Worm (Caenorhabditis elegans) whole organism, mixed stage, embryonic: ENCODE data around the gene Y116A8C.23.

Experiments used
- M03D4.4 ChIP-seq: sonication (generic microtip); optimal IDR thresholded peaks from 2 replicates; lab custom pipeline; 2017; ENCODE audit warnings: mild to moderate bottlenecking, missing genetic modification characterization, missing compliant biosample characterization
- bed-3 ChIP-seq: fragments of 200-800 bp; sonication (Bioruptor generic); optimal IDR thresholded peaks from 3 replicates; lab custom pipeline; 2018; ENCODE audit warnings: mild to moderate bottlenecking, missing genetic modification characterization, moderate library complexity, missing compliant biosample characterization
- blmp-1 ChIP-seq: fragments of 150-350 bp; optimal IDR thresholded peaks from 2 replicates; lab custom pipeline; 2014; ENCODE audit warnings: missing biosample characterization, missing genetic modification characterization
- ceh-39 ChIP-seq: fragments of 150-350 bp; optimal IDR thresholded peaks from 2 replicates; lab custom pipeline; 2014; ENCODE audit warnings: missing biosample characterization, missing genetic modification characterization
- ceh-43 ChIP-seq: fragments of 200-800 bp; sonication (Bioruptor generic); optimal IDR thresholded peaks from 2 replicates; lab custom pipeline; 2018; ENCODE audit warnings: mild to moderate bottlenecking, missing genetic modification characterization, moderate library complexity, missing compliant biosample characterization
- ceh-83 ChIP-seq: fragments of 200-800 bp; sonication (Bioruptor generic); optimal IDR thresholded peaks from 2 replicates; lab custom pipeline; 2018; ENCODE audit warnings: mild to moderate bottlenecking, missing genetic modification characterization, missing compliant biosample characterization
- ces-1 ChIP-seq: fragments of 150-350 bp; optimal IDR thresholded peaks from 2 replicates; lab custom pipeline; 2014; ENCODE audit warnings: missing biosample characterization, missing genetic modification reagents, missing genetic modification characterization
- cnd-1 ChIP-seq: fragments of 200-800 bp; sonication (Bioruptor generic); optimal IDR thresholded peaks from 2 replicates; lab custom pipeline; 2018; ENCODE audit warnings: mild to moderate bottlenecking, missing genetic modification characterization, missing compliant biosample characterization
- drap-1 ChIP-seq: fragments of 200-800 bp; sonication (Bioruptor generic); optimal IDR thresholded peaks from 3 replicates; lab custom pipeline; 2018; ENCODE audit warnings: mild to moderate bottlenecking, missing genetic modification characterization, missing compliant biosample characterization
- elt-1 ChIP-seq: sonication (generic microtip); optimal IDR thresholded peaks from 2 replicates; lab custom pipeline; 2017; ENCODE audit warnings: missing genetic modification characterization, mild to moderate bottlenecking, missing compliant biosample characterization, antibody characterized with exemption, moderate library complexity, borderline replicate concordance; ENCODE audit not compliant: insufficient read depth
- elt-3 ChIP-seq: fragments of 150-350 bp; optimal IDR thresholded peaks from 2 replicates; lab custom pipeline; 2014; ENCODE audit warnings: missing biosample characterization, missing genetic modification characterization
- flh-1 ChIP-seq: fragments of 200-800 bp; sonication (Bioruptor generic); optimal IDR thresholded peaks from 2 replicates; lab custom pipeline; 2018; ENCODE audit warnings: mild to moderate bottlenecking, missing genetic modification characterization, moderate library complexity, missing compliant biosample characterization
- ham-2 ChIP-seq: fragments of 200-800 bp; sonication (Bioruptor generic); optimal IDR thresholded peaks from 2 replicates; lab custom pipeline; 2018; ENCODE audit warnings: mild to moderate bottlenecking, missing genetic modification characterization, missing compliant biosample characterization
- hlh-1 ChIP-seq: fragments of 150-350 bp; optimal IDR thresholded peaks from 2 replicates; lab custom pipeline; 2014; ENCODE audit warnings: missing biosample characterization, missing genetic modification reagents, missing genetic modification characterization
- lin-13 ChIP-seq: fragments of 150-350 bp; optimal IDR thresholded peaks from 2 replicates; lab custom pipeline; 2014; ENCODE audit warnings: missing biosample characterization, missing genetic modification characterization
- lin-32 ChIP-seq: fragments of 200-800 bp; sonication (Bioruptor generic); optimal IDR thresholded peaks from 2 replicates; lab custom pipeline; 2018; ENCODE audit warnings: mild to moderate bottlenecking, missing genetic modification characterization, missing compliant biosample characterization
- lsy-2 ChIP-seq: fragments of 150-350 bp; optimal IDR thresholded peaks from 2 replicates; lab custom pipeline; 2014; ENCODE audit warnings: missing biosample characterization, missing genetic modification characterization
- mab-5 ChIP-seq: fragments of 150-350 bp; optimal IDR thresholded peaks from 2 replicates; lab custom pipeline; 2014; ENCODE audit warnings: missing biosample characterization, missing genetic modification characterization
- mep-1 ChIP-seq: fragments of 150-350 bp; optimal IDR thresholded peaks from 2 replicates; lab custom pipeline; 2017; ENCODE audit warnings: missing biosample characterization, missing genetic modification reagents, missing genetic modification characterization, inconsistent platforms
- mls-2 ChIP-seq: sonication (generic microtip); optimal IDR thresholded peaks from 2 replicates; lab custom pipeline; 2016; ENCODE audit warnings: mild to moderate bottlenecking, missing genetic modification characterization, moderate library complexity, missing compliant biosample characterization
- nhr-12 ChIP-seq: fragments of 150-350 bp; optimal IDR thresholded peaks from 2 replicates; lab custom pipeline; 2014; ENCODE audit warnings: missing biosample characterization, missing genetic modification characterization
- nhr-2 ChIP-seq: fragments of 150-350 bp; optimal IDR thresholded peaks from 2 replicates; lab custom pipeline; 2014; ENCODE audit warnings: missing biosample characterization, missing genetic modification characterization
- nhr-237 ChIP-seq: fragments of 150-350 bp; optimal IDR thresholded peaks from 2 replicates; lab custom pipeline; 2014; ENCODE audit warnings: missing biosample characterization, missing genetic modification characterization
- nhr-28 ChIP-seq: fragments of 150-350 bp; optimal IDR thresholded peaks from 2 replicates; lab custom pipeline; 2014; ENCODE audit warnings: missing biosample characterization, missing genetic modification characterization
- nhr-76 ChIP-seq: sonication (generic microtip); optimal IDR thresholded peaks from 2 replicates; lab custom pipeline; 2017; ENCODE audit warnings: missing biosample characterization, missing genetic modification characterization
- pha-4 ChIP-seq: fragments of 150-350 bp; optimal IDR thresholded peaks from 2 replicates; lab custom pipeline; 2018; ENCODE audit warnings: missing biosample characterization, missing genetic modification reagents, missing genetic modification characterization
- snpc-4 ChIP-seq: fragments of 150-350 bp; optimal IDR thresholded peaks from 2 replicates; lab custom pipeline; 2014; ENCODE audit warnings: missing biosample characterization, missing genetic modification characterization
- sptf-1 ChIP-seq: sonication (generic microtip); optimal IDR thresholded peaks from 2 replicates; lab custom pipeline; 2017; ENCODE audit warnings: mild to moderate bottlenecking, missing genetic modification characterization, moderate library complexity, missing compliant biosample characterization
- tbx-8 ChIP-seq: fragments of 200-800 bp; sonication (Bioruptor generic); optimal IDR thresholded peaks from 2 replicates; lab custom pipeline; 2018; ENCODE audit warnings: mild to moderate bottlenecking, missing genetic modification characterization, moderate library complexity, missing compliant biosample characterization
- unc-120 ChIP-seq: sonication (generic microtip); optimal IDR thresholded peaks from 2 replicates; lab custom pipeline; 2017; ENCODE audit warnings: missing genetic modification characterization, missing compliant biosample characterization; ENCODE audit not compliant: poor library complexity, severe bottlenecking
- unc-39 ChIP-seq: fragments of 150-350 bp; optimal IDR thresholded peaks from 2 replicates; lab custom pipeline; 2014; ENCODE audit warnings: missing biosample characterization, missing genetic modification characterization
- unc-62 ChIP-seq: fragments of 150-350 bp; optimal IDR thresholded peaks from 2 replicates; lab custom pipeline; 2014; ENCODE audit warnings: missing biosample characterization, missing genetic modification reagents, missing genetic modification characterization
- zip-8 ChIP-seq: fragments of 150-350 bp; optimal IDR thresholded peaks from 2 replicates; lab custom pipeline; 2014; ENCODE audit warnings: missing biosample characterization, missing genetic modification characterization
- ztf-11 ChIP-seq: fragments of 150-350 bp; optimal IDR thresholded peaks from 2 replicates; lab custom pipeline; 2014; ENCODE audit warnings: missing biosample characterization, missing genetic modification characterization

The Y116A8C.23 gene

DNA sequence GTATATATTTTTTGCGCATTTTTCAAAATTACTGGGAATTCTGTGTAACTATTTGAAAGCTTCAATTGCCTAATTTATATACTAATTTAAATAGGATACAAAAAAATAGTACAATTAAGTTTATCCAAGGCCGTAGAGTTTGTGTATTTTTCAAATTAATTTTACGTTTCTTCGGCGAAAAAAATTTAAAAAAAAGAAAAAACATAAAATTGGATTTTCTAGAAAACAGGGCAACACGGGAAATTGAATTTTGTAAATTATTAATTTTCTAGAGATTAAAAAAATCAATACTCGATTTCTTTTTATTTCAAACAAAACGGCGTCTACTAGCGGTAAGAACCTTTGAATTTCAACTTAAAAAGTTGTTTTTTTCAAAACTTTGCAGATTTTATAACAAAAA lies at the start of gene Y116A8C.23:
TSS of gene Y116A8C.23 (plus strand) at position 301 of the 400 bp plus-strand sequence.
- no peak for TF ChIP-seq mls-2 (tag; lab: Kevin White, UChicago)
- TF ChIP-seq hlh-1 (tag; lab: Kevin White, UChicago), result no peak
- no peak for TF ChIP-seq lsy-2 (tag; lab: Kevin White, UChicago)

DNA sequence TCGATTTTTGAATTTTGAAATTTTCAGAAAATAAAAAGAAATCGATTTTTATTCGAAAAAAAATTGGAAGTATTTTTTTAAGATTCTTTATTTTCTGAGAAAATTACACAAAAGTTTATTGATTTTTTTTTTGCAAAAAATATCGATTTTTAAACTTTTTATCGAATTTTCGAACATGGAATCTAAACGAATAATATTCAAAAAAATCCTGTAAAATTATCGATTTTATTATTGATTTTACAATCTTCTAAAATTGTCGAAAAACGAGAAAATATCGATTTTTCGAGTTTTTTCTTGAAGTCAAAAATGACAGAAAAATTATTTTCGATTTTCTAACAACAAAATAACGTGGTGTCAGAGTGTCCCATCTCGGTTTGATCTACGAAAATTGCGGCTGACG lies 47.6 kb upstream of the Y116A8C.23 start:
- TF ChIP-seq pha-4 (tag; lab: Kevin White, UChicago), result no peak
- no peak for TF ChIP-seq nhr-237 (tag; lab: Kevin White, UChicago)
- TF ChIP-seq sptf-1 (tag; lab: Kevin White, UChicago), result no peak
- no peak for TF ChIP-seq hlh-1 (tag; lab: Kevin White, UChicago)
- TF ChIP-seq snpc-4 (tag; lab: Kevin White, UChicago), result no peak
- TF ChIP-seq unc-62 (GFP tag; lab: Kevin White, UChicago), result no peak
- no peak for TF ChIP-seq blmp-1 (tag; lab: Kevin White, UChicago)
- no peak for TF ChIP-seq unc-39
- TF ChIP-seq elt-1, result no peak
- TF ChIP-seq flh-1 (GFP tag; lab: Kevin White, UChicago), result no peak
- no peak for TF ChIP-seq cnd-1 (tag; lab: Kevin White, UChicago)
- TF ChIP-seq ceh-39, result no peak
- TF ChIP-seq unc-120 (tag; lab: Kevin White, UChicago), result no peak
- TF ChIP-seq, all 35 proteins: peak for 0

DNA sequence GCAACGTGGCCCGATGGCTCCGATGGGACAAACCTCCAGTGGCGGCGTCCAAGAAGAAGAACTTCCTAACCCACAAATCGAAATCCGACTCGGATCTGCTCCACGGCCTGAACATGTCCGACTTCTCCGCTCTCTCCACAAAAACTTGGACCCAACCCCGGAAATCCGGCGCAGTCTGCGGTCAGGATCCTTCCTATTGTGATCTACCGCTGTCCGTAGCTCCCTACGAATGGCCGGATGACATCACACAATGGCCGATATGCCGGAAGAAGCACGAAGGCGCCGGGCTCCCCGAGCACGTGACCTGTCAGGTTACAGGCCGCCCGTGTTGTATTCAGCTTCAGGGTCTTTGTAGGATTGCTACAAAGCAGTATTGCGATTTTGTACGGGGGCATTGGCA lies 43.1 kb upstream of the Y116A8C.23 start:
- TF ChIP-seq nhr-2 (tag; lab: Kevin White, UChicago) (no peak), ceh-39 (no peak), drap-1 (GFP tag; lab: Kevin White, UChicago) (no peak), ceh-43 (GFP tag; lab: Kevin White, UChicago) (no peak), elt-1 (no peak), nhr-28 (tag; lab: Kevin White, UChicago) (no peak)

DNA sequence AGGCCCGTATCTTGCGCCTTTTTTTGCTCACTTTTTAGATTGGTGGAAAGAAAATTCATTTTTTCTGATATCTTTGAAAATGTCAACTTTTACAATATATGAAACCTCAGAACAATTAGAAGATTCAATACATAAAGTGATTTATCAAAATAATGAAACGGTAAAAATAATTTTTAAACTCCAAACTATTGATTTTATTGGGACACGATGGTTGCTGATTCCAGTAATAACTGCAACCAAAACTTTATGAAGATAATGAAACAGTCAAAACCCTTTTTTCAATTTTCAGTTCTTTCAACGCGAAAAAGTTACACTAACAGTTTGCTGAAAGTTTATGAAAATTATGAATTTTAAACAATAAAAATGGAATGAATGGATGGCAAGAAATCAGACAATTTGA lies 32.3 kb upstream of the Y116A8C.23 start:
- TF ChIP-seq M03D4.4 (no peak), tbx-8 (GFP tag; lab: Kevin White, UChicago) (no peak), mls-2 (tag; lab: Kevin White, UChicago) (no peak), ham-2 (GFP tag; lab: Kevin White, UChicago) (no peak), lin-32 (no peak), mep-1 (tag; lab: Kevin White, UChicago) (no peak), nhr-28 (tag; lab: Kevin White, UChicago) (no peak), elt-3 (tag; lab: Kevin White, UChicago) (no peak), lin-13 (no peak), elt-1 (no peak), snpc-4 (tag; lab: Kevin White, UChicago) (no peak), flh-1 (GFP tag; lab: Kevin White, UChicago) (no peak), ceh-83 (GFP tag; lab: Kevin White, UChicago) (no peak), ceh-39 (no peak)
- TF ChIP-seq, all 35 proteins: peak for 0

DNA sequence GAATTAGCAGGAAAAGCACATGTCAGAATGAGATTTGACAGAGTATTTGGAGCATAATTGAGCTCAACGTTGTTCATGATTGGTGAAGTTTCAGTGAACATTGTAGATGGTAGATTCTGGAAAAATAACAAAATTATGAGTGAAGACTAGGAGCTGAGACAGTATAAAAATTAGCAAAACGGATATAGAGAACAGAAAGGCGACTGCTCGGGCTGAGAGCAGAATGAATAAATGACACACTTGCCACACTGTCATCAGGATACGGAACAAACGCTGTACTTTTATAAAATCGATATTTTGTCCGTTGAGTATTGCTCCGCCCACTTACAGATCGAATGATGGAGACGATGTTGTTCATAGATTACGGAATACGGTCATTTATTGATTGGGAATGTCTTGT lies 28.3 kb upstream of the Y116A8C.23 start, which contains the start of gene dct-13:
TSS of gene dct-13 (minus strand) at position 101 of the 400 bp plus-strand sequence.
- no peak for TF ChIP-seq drap-1 (GFP tag; lab: Kevin White, UChicago)
- no peak for TF ChIP-seq blmp-1 (tag; lab: Kevin White, UChicago)
- TF ChIP-seq flh-1 (GFP tag; lab: Kevin White, UChicago), result no peak
- TF ChIP-seq ceh-39, result no peak
- TF ChIP-seq zip-8 (tag; lab: Kevin White, UChicago), result no peak

DNA sequence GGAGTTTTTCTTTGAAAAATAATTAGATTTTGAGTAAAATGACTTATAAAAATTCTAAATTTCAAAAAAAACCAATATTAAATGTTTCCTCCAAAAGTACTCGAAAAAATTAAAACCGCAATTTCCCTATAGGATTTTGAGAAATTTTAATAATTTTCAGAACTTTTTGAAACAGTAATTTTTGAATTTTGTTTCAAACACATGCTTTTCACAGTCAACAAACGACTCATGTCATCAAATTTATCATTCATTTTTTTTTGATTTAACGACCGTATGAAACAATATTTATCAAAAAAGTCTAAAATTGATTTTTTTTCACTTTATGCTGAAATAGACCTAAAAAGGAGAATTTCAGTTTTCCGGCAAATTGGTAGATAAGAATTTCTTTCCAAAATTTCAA lies 26.8 kb upstream of the Y116A8C.23 start:
- TF ChIP-seq elt-1, result no peak
- no peak for TF ChIP-seq ces-1
- TF ChIP-seq hlh-1 (tag; lab: Kevin White, UChicago), result no peak
- TF ChIP-seq blmp-1 (tag; lab: Kevin White, UChicago), result no peak
- no peak for TF ChIP-seq M03D4.4
- TF ChIP-seq drap-1 (GFP tag; lab: Kevin White, UChicago), result no peak
- TF ChIP-seq unc-39, result no peak
- no peak for TF ChIP-seq mab-5 (tag; lab: Kevin White, UChicago)
- TF ChIP-seq lin-32, result no peak
- no peak for TF ChIP-seq nhr-76 (tag; lab: Kevin White, UChicago)
- no peak for TF ChIP-seq nhr-237 (tag; lab: Kevin White, UChicago)
- no peak for TF ChIP-seq nhr-12 (tag; lab: Kevin White, UChicago)
- TF ChIP-seq ztf-11 (tag; lab: Kevin White, UChicago), result no peak
- no peak for TF ChIP-seq lsy-2 (tag; lab: Kevin White, UChicago)
- TF ChIP-seq bed-3 (GFP tag; lab: Kevin White, UChicago), result no peak
- TF ChIP-seq nhr-28 (tag; lab: Kevin White, UChicago), result no peak
- TF ChIP-seq mls-2 (tag; lab: Kevin White, UChicago), result no peak
- TF ChIP-seq unc-62 (GFP tag; lab: Kevin White, UChicago), result no peak
- TF ChIP-seq ceh-39, result no peak
